Fruit fly (Drosophila melanogaster) whole organism, embryonic: ENCODE results near the gene CG33946.

Source experiments
- CG1024 ChIP-seq: fragments of 200-800 bp; sonication (Bioruptor generic); IDR thresholded peaks from 2 replicates; pipeline ENCODE4 v1.3.6; 2022; ENCODE audit warnings: missing biosample characterization, missing genetic modification characterization
- CG10979 ChIP-seq: fragments of 200-800 bp; sonication (Bioruptor generic); optimal IDR thresholded peaks from 2 replicates; lab custom pipeline; 2018; ENCODE audit warnings: missing biosample characterization, mild to moderate bottlenecking, missing genetic modification characterization, moderate library complexity
- CG11093 ChIP-seq: fragments of 200-800 bp; sonication (Bioruptor generic); IDR thresholded peaks from 3 replicates; pipeline ENCODE4 v1.3.6; 2022; ENCODE audit warnings: missing biosample characterization, missing genetic modification characterization
- CG12744 ChIP-seq: fragments of 200-800 bp; sonication (Bioruptor generic); optimal IDR thresholded peaks from 2 replicates; lab custom pipeline; 2016; ENCODE audit warnings: missing biosample characterization, missing genetic modification characterization
- CG13123 ChIP-seq: fragments of 200-800 bp; sonication (Bioruptor generic); optimal IDR thresholded peaks from 2 replicates; lab custom pipeline; 2016; ENCODE audit warnings: missing biosample characterization, missing genetic modification characterization
- CG13894 ChIP-seq: fragments of 200-800 bp; sonication (Bioruptor generic); optimal IDR thresholded peaks from 3 replicates; lab custom pipeline; 2018; ENCODE audit warnings: missing biosample characterization, mild to moderate bottlenecking, missing genetic modification characterization, moderate library complexity
- CG1529 ChIP-seq: fragments of 200-800 bp; sonication (Bioruptor generic); optimal IDR thresholded peaks from 3 replicates; lab custom pipeline; 2018; ENCODE audit warnings: missing biosample characterization, missing genetic modification characterization
- CG17802 ChIP-seq: fragments of 200-800 bp; sonication (Bioruptor generic); optimal IDR thresholded peaks from 2 replicates; lab custom pipeline; 2018; ENCODE audit warnings: missing biosample characterization, mild to moderate bottlenecking, missing genetic modification characterization, moderate library complexity
- CG17829 ChIP-seq: fragments of 200-800 bp; optimal IDR thresholded peaks from 2 replicates; lab custom pipeline; 2019; ENCODE audit warnings: missing biosample characterization, mild to moderate bottlenecking, missing genetic modification characterization, moderate library complexity
- CG2199 ChIP-seq: fragments of 200-800 bp; sonication (Bioruptor generic); IDR thresholded peaks from 3 replicates; pipeline ENCODE4 v1.3.6; 2022; ENCODE audit warnings: missing biosample characterization, missing genetic modification characterization
- CG2875 ChIP-seq: fragments of 200-800 bp; sonication (Bioruptor generic); optimal IDR thresholded peaks from 2 replicates; lab custom pipeline; 2017; ENCODE audit warnings: missing biosample characterization, mild to moderate bottlenecking, missing genetic modification characterization, missing genetic modification reagents
- CG31388 ChIP-seq: fragments of 200-800 bp; sonication (Bioruptor generic); optimal IDR thresholded peaks from 2 replicates; lab custom pipeline; 2016; ENCODE audit warnings: missing biosample characterization, missing genetic modification characterization
- CG33213 ChIP-seq: fragments of 200-800 bp; sonication (Bioruptor generic); optimal IDR thresholded peaks from 3 replicates; lab custom pipeline; 2016; ENCODE audit warnings: missing biosample characterization, missing genetic modification characterization
- CG3726 ChIP-seq: fragments of 200-800 bp; sonication (Bioruptor generic); IDR thresholded peaks from 3 replicates; pipeline ENCODE4, ENCODE4 v1.3.6; 2022; ENCODE audit warnings: missing biosample characterization, missing genetic modification characterization
- CG3995 ChIP-seq: fragments of 200-800 bp; sonication (Bioruptor generic); optimal IDR thresholded peaks from 3 replicates; lab custom pipeline; 2016; ENCODE audit warnings: missing biosample characterization, missing genetic modification characterization
- CG6791 ChIP-seq: fragments of 200-800 bp; sonication (Bioruptor generic); IDR thresholded peaks from 3 replicates; pipeline ENCODE4 v1.3.6; 2022; ENCODE audit warnings: missing biosample characterization, missing genetic modification characterization; ENCODE audit not compliant: partially characterized antibody
- CG8290 ChIP-seq, 3 experiments: fragments of 200-800 bp; sonication (Bioruptor generic); optimal IDR thresholded peaks; 2 replicates each; lab custom pipeline; 2016 to 2019; ENCODE audit warnings: missing biosample characterization in 3 of 3, missing genetic modification characterization in 3 of 3, mild to moderate bottlenecking in 2 of 3, moderate library complexity in 1 of 3
- CG9609 ChIP-seq: fragments of 200-800 bp; sonication (Bioruptor generic); optimal IDR thresholded peaks from 3 replicates; lab custom pipeline; 2016; ENCODE audit warnings: missing biosample characterization, missing genetic modification characterization
- CG9817 ChIP-seq: fragments of 200-800 bp; sonication (Bioruptor generic); optimal IDR thresholded peaks from 2 replicates; lab custom pipeline; 2018; ENCODE audit warnings: missing biosample characterization, mild to moderate bottlenecking, missing genetic modification characterization, moderate library complexity
- CHES-1-like ChIP-seq: fragments of 200-800 bp; sonication (Bioruptor generic); optimal IDR thresholded peaks from 2 replicates; lab custom pipeline; 2016; ENCODE audit warnings: missing biosample characterization, missing genetic modification characterization
- CTCF ChIP-seq: fragments of 200-800 bp; sonication (Bioruptor generic); optimal IDR thresholded peaks from 2 replicates; lab custom pipeline; 2017; ENCODE audit warnings: missing biosample characterization, mild to moderate bottlenecking, missing genetic modification characterization, moderate library complexity
- Dfd ChIP-seq, 2 experiments: fragments of >200 bp; optimal IDR thresholded peaks; 2 replicates each; lab custom pipeline; 2017; ENCODE audit warnings: missing biosample characterization in 2 of 2, missing genetic modification characterization in 2 of 2
- E2f2 ChIP-seq: fragments of 200-800 bp; sonication (Bioruptor generic); IDR thresholded peaks from 2 replicates; pipeline ENCODE4 v1.3.6; 2022; ENCODE audit warnings: missing biosample characterization, missing genetic modification characterization
- H15 ChIP-seq: fragments of 200-800 bp; sonication (Bioruptor generic); IDR thresholded peaks from 3 replicates; pipeline ENCODE4 v1.3.6; 2022; ENCODE audit warnings: missing biosample characterization, missing genetic modification characterization
- H2.0 ChIP-seq: fragments of 200-800 bp; sonication (Bioruptor generic); IDR thresholded peaks from 2 replicates; pipeline ENCODE4 v1.3.6; 2022; ENCODE audit warnings: missing biosample characterization, missing genetic modification characterization
- HHEX ChIP-seq: fragments of 200-800 bp; sonication (Bioruptor generic); optimal IDR thresholded peaks from 3 replicates; lab custom pipeline; 2017; ENCODE audit warnings: missing biosample characterization, mild to moderate bottlenecking, missing genetic modification characterization, missing genetic modification reagents
- HmgZ ChIP-seq: fragments of 200-800 bp; sonication (Bioruptor generic); optimal IDR thresholded peaks from 2 replicates; lab custom pipeline; 2018; ENCODE audit warnings: missing biosample characterization, mild to moderate bottlenecking, missing genetic modification characterization
- Hr3 ChIP-seq: fragments of 200-800 bp; sonication (Bioruptor generic); optimal IDR thresholded peaks from 3 replicates; lab custom pipeline; 2016; ENCODE audit warnings: missing biosample characterization, missing genetic modification characterization
- MTF-1 ChIP-seq: fragments of 200-800 bp; sonication (Bioruptor generic); optimal IDR thresholded peaks from 2 replicates; lab custom pipeline; 2018; ENCODE audit warnings: missing biosample characterization, mild to moderate bottlenecking, missing genetic modification characterization, borderline replicate concordance
- Max ChIP-seq: fragments of 200-800 bp; sonication (Bioruptor generic); optimal IDR thresholded peaks from 2 replicates; lab custom pipeline; 2016; ENCODE audit warnings: missing biosample characterization, mild to moderate bottlenecking, missing genetic modification characterization
- NC2α ChIP-seq: fragments of 200-800 bp; sonication (Bioruptor generic); optimal IDR thresholded peaks from 2 replicates; lab custom pipeline; 2016; ENCODE audit warnings: missing biosample characterization, missing genetic modification characterization
- Oli ChIP-seq: fragments of 200-800 bp; sonication (Bioruptor generic); optimal IDR thresholded peaks from 2 replicates; lab custom pipeline; 2018; ENCODE audit warnings: missing biosample characterization, mild to moderate bottlenecking, missing genetic modification characterization, moderate library complexity
- Sox102F ChIP-seq: fragments of 200-800 bp; sonication (Bioruptor generic); optimal IDR thresholded peaks from 2 replicates; lab custom pipeline; 2018; ENCODE audit warnings: missing biosample characterization, mild to moderate bottlenecking, missing genetic modification characterization, moderate library complexity
- Spps ChIP-seq: fragments of 200-800 bp; sonication (Bioruptor generic); optimal IDR thresholded peaks from 2 replicates; lab custom pipeline; 2018; ENCODE audit warnings: missing biosample characterization, mild to moderate bottlenecking, missing genetic modification characterization
- YL-1 ChIP-seq: fragments of 200-800 bp; sonication (Bioruptor generic); optimal IDR thresholded peaks from 3 replicates; lab custom pipeline; 2017; ENCODE audit warnings: missing biosample characterization, mild to moderate bottlenecking, missing genetic modification characterization
- amos ChIP-seq: fragments of 200-800 bp; sonication (Bioruptor generic); IDR thresholded peaks from 2 replicates; pipeline ENCODE4 v1.3.6; 2022; ENCODE audit warnings: missing biosample characterization, missing genetic modification characterization; ENCODE audit not compliant: partially characterized antibody
- ash1 ChIP-seq: fragments of 200-800 bp; sonication (Bioruptor generic); optimal IDR thresholded peaks from 2 replicates; lab custom pipeline; 2018; ENCODE audit warnings: missing biosample characterization, mild to moderate bottlenecking, missing genetic modification characterization
- ato ChIP-seq: fragments of 200-800 bp; sonication (Bioruptor generic); IDR thresholded peaks from 2 replicates; pipeline ENCODE4 v1.3.6; 2022; ENCODE audit warnings: missing biosample characterization, missing genetic modification characterization; ENCODE audit not compliant: partially characterized antibody
- chm ChIP-seq: fragments of 200-800 bp; sonication (Bioruptor generic); IDR thresholded peaks from 2 replicates; pipeline ENCODE4 v1.3.6; 2022; ENCODE audit warnings: missing biosample characterization, missing genetic modification characterization
- fd96Cb ChIP-seq: fragments of 200-800 bp; sonication (Bioruptor generic); optimal IDR thresholded peaks from 2 replicates; lab custom pipeline; 2018; ENCODE audit warnings: missing biosample characterization, mild to moderate bottlenecking, missing genetic modification characterization, moderate library complexity
- fru ChIP-seq: fragments of >200 bp; optimal IDR thresholded peaks from 2 replicates; lab custom pipeline; 2017
- ftz-f1 ChIP-seq: fragments of 200-800 bp; sonication (Bioruptor generic); optimal IDR thresholded peaks from 2 replicates; lab custom pipeline; 2016; ENCODE audit warnings: missing biosample characterization, missing genetic modification characterization
- gt ChIP-seq: fragments of 200-800 bp; sonication (Bioruptor generic); IDR thresholded peaks from 2 replicates; pipeline ENCODE4 v1.3.6; 2022; ENCODE audit warnings: missing biosample characterization, missing genetic modification characterization
- hbn ChIP-seq: fragments of 200-800 bp; sonication (Bioruptor generic); IDR thresholded peaks from 2 replicates; pipeline ENCODE4 v1.3.6; 2022; ENCODE audit warnings: missing biosample characterization, missing genetic modification characterization; ENCODE audit not compliant: partially characterized antibody
- jigr1 ChIP-seq: fragments of 200-800 bp; sonication (Bioruptor generic); IDR thresholded peaks from 3 replicates; pipeline ENCODE4 v1.3.6; 2022; ENCODE audit warnings: missing biosample characterization, missing genetic modification characterization
- kni ChIP-seq: fragments of 200-800 bp; sonication (Bioruptor generic); optimal IDR thresholded peaks from 3 replicates; lab custom pipeline; 2017; ENCODE audit warnings: mild to moderate bottlenecking, missing biosample characterization, missing genetic modification reagents, missing genetic modification characterization
- maf-S ChIP-seq: fragments of 200-800 bp; sonication (Bioruptor generic); optimal IDR thresholded peaks from 2 replicates; lab custom pipeline; 2016; ENCODE audit warnings: missing biosample characterization, missing genetic modification characterization
- nerfin-2 ChIP-seq: fragments of 200-800 bp; sonication (Bioruptor generic); IDR thresholded peaks from 2 replicates; pipeline ENCODE4 v1.3.6; 2022; ENCODE audit warnings: missing biosample characterization, missing genetic modification characterization; ENCODE audit not compliant: partially characterized antibody
- sug ChIP-seq: fragments of 200-800 bp; optimal IDR thresholded peaks from 2 replicates; lab custom pipeline; 2019; ENCODE audit warnings: missing biosample characterization, mild to moderate bottlenecking, missing genetic modification characterization, moderate library complexity

CG33946 gene

dm6 chr3L:6263896-6264841 is 43.8 kb downstream of the CG33946 start (continued):
- TF ChIP-seq HHEX (GFP tag; lab: Kevin White, UChicago) (no peak), CG17802 (tag; lab: Kevin White, UChicago) (peak; percentile 7), Max (no peak), amos (GFP tag; lab: Robert Waterston, UW) (peak; percentile 72), CG10979 (tag; lab: Kevin White, UChicago) (peak; percentile 78), H15 (GFP tag; lab: Robert Waterston, UW) (peak; percentile 69), sug (no peak), CTCF (GFP tag; lab: Kevin White, UChicago) (peak; percentile 99), Sox102F (GFP tag; lab: Kevin White, UChicago) (peak; percentile 64), CG17829 (tag; lab: Kevin White, UChicago) (peak; percentile 69), ato (GFP tag; lab: Robert Waterston, UW) (no peak), CG2199 (GFP tag; lab: Robert Waterston, UW) (peak; percentile 84; the same call in 2 of the 3 replicates), CG12744 (peak; percentile 68), NC2α (GFP tag; lab: Kevin White, UChicago) (peak; percentile 2), gt (GFP tag; lab: Robert Waterston, UW) (no peak), YL-1 (GFP tag; lab: Kevin White, UChicago) (no peak), CG31388 (no peak), CG9817 (peak; percentile 59), CG33213 (peak; percentile 6), E2f2 (GFP tag; lab: Robert Waterston, UW) (peak; percentile 32), CG2875 (GFP tag; lab: Kevin White, UChicago) (peak; percentile 29), Spps (tag; lab: Kevin White, UChicago) (no peak), CG13123 (GFP tag; lab: Kevin White, UChicago) (no peak), H2.0 (0 out of 2 replicates have a peak, but pooled peaks have one; percentile 20), CG8290 (GFP tag; optimal IDR thresholded peaks at IDR 0.05; lab: Kevin White, UChicago) (peak; percentile 27), CG8290 (tag; optimal IDR thresholded peaks at IDR 0.05; lab: Kevin White, UChicago) (peak in 1 of 2 experiments; percentile 54), Dfd (GFP tag; optimal IDR thresholded peaks at IDR 0.05; lab: Kevin White, UChicago) (no peak), CG11093 (GFP tag; lab: Robert Waterston, UW) (no peak), HmgZ (tag; lab: Kevin White, UChicago) (peak; percentile 64), CG1529 (GFP tag; lab: Kevin White, UChicago) (no peak), hbn (GFP tag; lab: Robert Waterston, UW) (no peak), fru (lab: Kevin White, UChicago) (no peak), fd96Cb (tag; lab: Kevin White, UChicago) (no peak), CG13894 (tag; lab: Kevin White, UChicago) (no peak), Oli (tag; lab: Kevin White, UChicago) (peak; percentile 19), ash1 (GFP tag; lab: Kevin White, UChicago) (no peak), CG9609 (peak; percentile 42), CG6791 (GFP tag; lab: Robert Waterston, UW) (peak; percentile 55; the same call in 1 of the 3 replicates), CHES-1-like (no peak), kni (GFP tag; lab: Kevin White, UChicago) (no peak), jigr1 (no peak), ftz-f1 (GFP tag; lab: Kevin White, UChicago) (no peak), Hr3 (GFP tag; lab: Kevin White, UChicago) (peak; percentile 39), maf-S (GFP tag; lab: Kevin White, UChicago) (peak; percentile 13), CG1024 (GFP tag; lab: Robert Waterston, UW) (no peak), chm (no peak), nerfin-2 (no peak), CG3995 (no peak), MTF-1 (GFP tag; lab: Kevin White, UChicago) (peak; percentile 14), CG3726 (GFP tag; lab: Robert Waterston, UW) (no peak)
